Worm (Caenorhabditis elegans): ENCODE results near the gene famh-161.
"Not testable (repeated sequence)": the region's sequence is repeated elsewhere in the genome, so short reads cannot be mapped to it uniquely, and the experiment has no call there.

Gene famh-161

DNA sequence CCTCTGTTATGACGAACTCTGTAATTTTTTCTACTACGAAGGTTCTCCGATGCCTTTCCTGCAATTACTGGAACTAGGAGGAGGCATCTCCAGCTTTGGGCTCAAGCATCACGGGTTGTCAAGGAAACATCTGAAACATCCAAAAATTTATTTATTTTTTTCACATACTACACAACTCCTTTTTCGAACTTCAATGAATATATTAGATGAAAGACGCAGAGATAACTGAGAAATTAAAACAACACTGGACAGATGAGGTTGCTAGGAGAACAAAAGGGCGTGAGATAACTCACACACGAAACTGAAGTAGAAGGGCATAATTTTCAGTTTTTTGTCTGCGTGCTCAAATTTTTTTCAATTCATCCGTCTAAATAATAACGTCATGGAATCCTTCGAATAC, 6.5 kb downstream of the famh-161 start, which contains the start of gene Y38H6C.13:
Gene Y38H6C.13, plus strand, starts transcription at position 301 of the 400 bp plus-strand sequence.
- TF ChIP-seq F13H6.1 (tag; optimal IDR thresholded peaks at IDR 0.05) (no peak), elt-3 (tag; optimal IDR thresholded peaks at IDR 0.05) (no peak), ZK546.5 (tag; optimal IDR thresholded peaks at IDR 0.05) (no peak), dmd-4 (tag; optimal IDR thresholded peaks at IDR 0.05) (no peak), nhr-237 (tag; optimal IDR thresholded peaks at IDR 0.05) (no peak)

- TF ChIP-seq gmeb-1 (tag; optimal IDR thresholded peaks at IDR 0.05) (peak; percentile 17), ztf-11 (tag; optimal IDR thresholded peaks at IDR 0.05) (no peak), nhr-23 (tag; optimal IDR thresholded peaks at IDR 0.05) (no peak), sma-9 (GFP tag; optimal IDR thresholded peaks at IDR 0.05) (peak; percentile 64), sma-9 (tag; optimal IDR thresholded peaks at IDR 0.05) (no peak), fos-1 (tag; optimal IDR thresholded peaks at IDR 0.05) (peak; percentile 98)
Measured at ce11 chrV:20525816-20526459, 8.0 kb downstream of the famh-161 start, which contains the start of the genes srh-166 and Y38H6C.24. Gene srh-166, minus strand, starts transcription at chrV:20525866. Gene Y38H6C.24, plus strand, starts transcription at chrV:20526435.

- peak; percentile 65 for TF ChIP-seq unc-55 (GFP tag; optimal IDR thresholded peaks at IDR 0.05)
- TF ChIP-seq C34F6.9 (tag; optimal IDR thresholded peaks at IDR 0.05), result peak; percentile 75
- TF ChIP-seq fos-1 (tag; optimal IDR thresholded peaks at IDR 0.05), result peak; percentile 23
- TF ChIP-seq gmeb-1 (tag; optimal IDR thresholded peaks at IDR 0.05), result no peak
Measured at ce11 chrV:20522219-20522618, 11.8 kb downstream of the famh-161 start, which contains the start of the genes Y38H6C.9 and fbxa-150. Gene Y38H6C.9, minus strand, starts transcription at chrV:20522270. Gene fbxa-150, plus strand, starts transcription at chrV:20522598.

- no peak for TF ChIP-seq peb-1 (tag; optimal IDR thresholded peaks at IDR 0.05)
- no peak for TF ChIP-seq ztf-4 (tag; optimal IDR thresholded peaks at IDR 0.05)
- no peak for TF ChIP-seq nhr-11 (tag; optimal IDR thresholded peaks at IDR 0.05)
- TF ChIP-seq mab-5 (tag; optimal IDR thresholded peaks at IDR 0.05), result no peak
- no peak for TF ChIP-seq lin-13 (GFP tag; optimal IDR thresholded peaks at IDR 0.05)
- no peak for TF ChIP-seq lsy-2 (tag; optimal IDR thresholded peaks at IDR 0.05)
Measured at ce11 chrV:20518927-20519326, 15.0 kb downstream of the famh-161 start, which contains the start of gene Y38H6C.25. Gene Y38H6C.25, plus strand, starts transcription at chrV:20519227.

DNA sequence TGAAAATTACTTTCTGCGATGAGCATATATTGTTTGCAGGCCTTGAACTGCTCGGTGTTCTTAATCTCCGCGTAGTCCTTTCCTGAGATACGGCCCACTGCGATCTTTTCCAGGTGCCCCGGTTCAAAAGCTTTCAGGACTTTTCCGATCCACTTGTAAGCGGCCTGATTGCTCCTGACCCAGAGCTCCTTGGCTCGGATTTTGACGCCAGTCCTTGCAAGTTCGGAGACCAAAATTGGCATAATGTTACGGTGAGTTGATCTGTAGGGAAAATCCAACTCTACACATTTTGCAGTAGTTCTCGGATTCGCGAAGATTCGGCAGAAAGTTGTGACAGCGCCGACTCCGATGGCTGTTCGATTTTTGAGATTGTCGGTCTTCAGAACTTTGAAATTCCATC, 17.0 kb downstream of the famh-161 start:
- TF ChIP-seq skn-1 (tag; optimal IDR thresholded peaks at IDR 0.05) (no peak), elt-3 (tag; optimal IDR thresholded peaks at IDR 0.05) (no peak), fos-1 (tag; optimal IDR thresholded peaks at IDR 0.05) (no peak), sma-3 (GFP tag; optimal IDR thresholded peaks at IDR 0.05) (no peak), lin-39 (tag; optimal IDR thresholded peaks at IDR 0.05) (no peak)

DNA sequence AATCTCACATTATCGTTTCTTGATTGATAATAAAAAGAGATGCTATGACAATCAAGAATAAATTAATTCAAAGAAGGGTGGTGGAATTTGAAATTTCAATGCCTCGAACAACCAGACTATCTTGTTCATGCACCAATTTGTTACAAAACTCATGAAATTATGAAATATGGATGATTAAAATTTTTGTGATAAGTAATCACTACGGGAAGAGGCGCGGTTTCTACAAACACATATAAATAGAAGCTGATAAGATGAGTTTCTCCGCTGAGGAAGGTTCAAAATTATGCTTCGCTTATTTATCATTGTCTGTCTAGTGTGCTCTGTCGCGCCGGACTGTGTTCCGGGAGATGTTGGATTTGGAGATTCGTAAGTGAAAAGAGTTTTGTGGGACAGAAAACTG, 19.5 kb downstream of the famh-161 start:
- TF ChIP-seq nhr-129 (tag; optimal IDR thresholded peaks at IDR 0.05) (no peak), ceh-16 (tag; optimal IDR thresholded peaks at IDR 0.05) (no peak), fos-1 (tag; optimal IDR thresholded peaks at IDR 0.05) (peak; percentile 63), nhr-11 (tag; optimal IDR thresholded peaks at IDR 0.05) (no peak), mab-5 (tag; optimal IDR thresholded peaks at IDR 0.05) (no peak), ceh-82 (tag; optimal IDR thresholded peaks at IDR 0.05) (no peak)

DNA sequence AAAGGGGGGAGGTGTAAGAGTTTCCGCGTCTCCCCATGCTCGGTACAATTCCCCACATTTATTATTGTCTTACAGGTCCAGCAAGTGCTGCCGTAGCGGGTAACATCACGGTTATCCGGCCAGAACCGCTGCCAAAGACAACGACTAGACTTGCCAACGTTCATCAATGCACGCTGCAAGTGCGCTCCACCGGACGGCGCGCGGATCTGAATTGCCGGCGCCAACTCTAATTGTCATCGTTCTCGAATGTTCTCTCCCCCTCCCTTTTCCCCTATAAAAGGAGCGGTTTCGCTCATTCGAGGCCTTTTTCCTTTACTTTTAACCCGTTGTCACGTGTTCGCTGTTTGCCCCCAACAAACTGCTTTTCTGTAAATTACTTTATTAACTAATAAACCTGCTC, 20.3 kb downstream of the famh-161 start, which contains the start of gene Y38H6C.8:
Gene Y38H6C.8, plus strand, starts transcription at position 301 of the 400 bp plus-strand sequence.
- not testable (repeated sequence) for TF ChIP-seq ztf-1 (GFP tag; conservative IDR thresholded peaks at IDR 0.05); crh-2 (tag; optimal IDR thresholded peaks at IDR 0.05); unc-62 (GFP tag; optimal IDR thresholded peaks at IDR 0.05)

DNA sequence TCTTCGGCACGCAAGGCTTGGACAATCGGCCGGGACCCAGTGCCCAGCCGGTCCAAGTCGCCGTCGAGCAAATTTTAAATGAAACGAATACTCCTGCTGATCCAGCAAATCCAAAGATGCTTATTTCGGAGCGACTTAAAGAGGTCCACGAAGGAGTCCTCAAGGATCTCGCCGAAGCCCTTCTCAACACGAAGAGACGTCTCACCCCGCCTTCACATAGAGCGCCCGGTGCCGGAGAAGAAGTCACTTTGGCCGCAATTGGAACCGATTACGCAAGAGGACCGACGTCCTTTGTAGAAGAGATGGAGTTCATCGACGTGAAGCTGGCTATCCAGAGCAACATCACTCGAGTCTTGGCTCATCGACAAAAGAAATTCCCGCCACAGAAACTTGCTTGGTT, 24.5 kb downstream of the famh-161 start:
- TF ChIP-seq ztf-4 (tag; optimal IDR thresholded peaks at IDR 0.05) (no peak), elt-1 (tag; optimal IDR thresholded peaks at IDR 0.05) (no peak), lin-13 (GFP tag; optimal IDR thresholded peaks at IDR 0.05) (no peak), lin-11 (tag; optimal IDR thresholded peaks at IDR 0.05) (no peak), nhr-23 (tag; optimal IDR thresholded peaks at IDR 0.05) (no peak), nhr-11 (tag; optimal IDR thresholded peaks at IDR 0.05) (no peak), C34F6.9 (tag; optimal IDR thresholded peaks at IDR 0.05) (no peak), unc-55 (GFP tag; optimal IDR thresholded peaks at IDR 0.05) (no peak), nhr-77 (tag; optimal IDR thresholded peaks at IDR 0.05) (no peak), nhr-129 (tag; optimal IDR thresholded peaks at IDR 0.05) (no peak), nhr-6 (tag; optimal IDR thresholded peaks at IDR 0.05) (no peak), gmeb-1 (tag; optimal IDR thresholded peaks at IDR 0.05) (no peak), ceh-82 (tag; optimal IDR thresholded peaks at IDR 0.05) (no peak), unc-39 (tag; optimal IDR thresholded peaks at IDR 0.05) (no peak), lin-39 (tag; optimal IDR thresholded peaks at IDR 0.05) (no peak)

All from whole organism, L2 larva.